Worm (Caenorhabditis elegans) whole organism, early embryonic: ENCODE data around the gene erp-44.3.

Experiments used
- B0310.2 ChIP-seq: sonication (generic microtip); optimal IDR thresholded peaks from 2 replicates; lab custom pipeline; 2016; ENCODE audit warnings: mild to moderate bottlenecking, missing genetic modification characterization, missing compliant biosample characterization
- aly-1 ChIP-seq: sonication (generic microtip); optimal IDR thresholded peaks from 2 replicates; lab custom pipeline; 2016; ENCODE audit warnings: missing genetic modification characterization, missing compliant biosample characterization
- ama-1 ChIP-seq: fragments of 150-350 bp; optimal IDR thresholded peaks from 2 replicates; lab custom pipeline; 2014
- flt-1 ChIP-seq: fragments of 200-800 bp; sonication (Bioruptor generic); IDR thresholded peaks from 2 replicates; pipeline ENCODE4 v1.3.6; 2022; ENCODE audit warnings: missing genetic modification characterization, missing compliant biosample characterization
- hnd-1 ChIP-seq: sonication (generic microtip); optimal IDR thresholded peaks from 2 replicates; lab custom pipeline; 2016; ENCODE audit warnings: missing genetic modification characterization, missing compliant biosample characterization
- pes-1 ChIP-seq: fragments of 200-800 bp; sonication (Bioruptor generic); IDR thresholded peaks from 2 replicates; pipeline ENCODE4 v1.3.6; 2022; ENCODE audit warnings: missing genetic modification reagents, missing genetic modification characterization, missing compliant biosample characterization
- tra-4 ChIP-seq: sonication (generic microtip); optimal IDR thresholded peaks from 2 replicates; lab custom pipeline; 2017; ENCODE audit warnings: missing genetic modification characterization, missing compliant biosample characterization

DNA sequence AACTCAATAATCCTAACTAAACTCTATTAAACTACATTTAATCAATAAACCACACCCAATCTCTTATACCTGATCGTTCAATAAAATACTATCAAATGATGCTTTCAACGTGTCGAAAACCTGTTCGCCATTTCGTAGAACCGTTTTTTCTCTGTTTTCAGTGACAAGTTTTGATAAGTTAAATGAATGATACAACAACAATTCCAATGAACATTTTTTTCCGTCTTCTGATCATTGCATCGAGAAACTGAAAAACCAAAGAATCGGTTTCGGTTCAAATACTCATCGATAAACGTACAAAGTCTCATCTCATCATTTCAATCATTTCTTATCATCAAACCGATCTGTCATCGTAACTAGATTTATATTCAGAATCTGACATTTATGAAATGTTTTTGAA lies 19.3 kb upstream of the erp-44.3 start:
- TF ChIP-seq ama-1 (no peak), B0310.2 (tag; lab: Kevin White, UChicago) (no peak), tra-4 (tag; lab: Kevin White, UChicago) (no peak), flt-1 (no peak), pes-1 (no peak), hnd-1 (tag; lab: Kevin White, UChicago) (no peak), aly-1 (tag; lab: Kevin White, UChicago) (no peak)
